Worm (Caenorhabditis elegans) whole organism, L1 larva: ENCODE results near the gene C08F8.15.
A peak's percentile ranks its signal among the peaks of the same experiment; 100 is the strongest.

ENCODE experiments used
- C34B4.2 ChIP-seq: sonication (generic microtip); optimal IDR thresholded peaks from 2 replicates; lab custom pipeline; 2017; ENCODE audit warnings: mild to moderate bottlenecking, missing genetic modification characterization, missing compliant biosample characterization
- aha-1 ChIP-seq: fragments of 150-350 bp; optimal IDR thresholded peaks from 2 replicates; lab custom pipeline; 2014; ENCODE audit warnings: missing biosample characterization, missing genetic modification characterization
- alr-1 ChIP-seq: fragments of 200-800 bp; sonication (Bioruptor generic); optimal IDR thresholded peaks from 2 replicates; lab custom pipeline; 2018; ENCODE audit warnings: borderline replicate concordance, mild to moderate bottlenecking, missing genetic modification characterization, missing compliant biosample characterization
- aly-2 ChIP-seq: fragments of 150-350 bp; optimal IDR thresholded peaks from 2 replicates; lab custom pipeline; 2014; ENCODE audit warnings: missing biosample characterization, missing genetic modification characterization
- ama-1 ChIP-seq: fragments of 150-350 bp; optimal IDR thresholded peaks from 2 replicates; lab custom pipeline; 2014
- blmp-1 ChIP-seq: fragments of 150-350 bp; optimal IDR thresholded peaks from 2 replicates; lab custom pipeline; 2014; ENCODE audit warnings: missing biosample characterization, missing genetic modification characterization
- ceh-63 ChIP-seq: fragments of 200-800 bp; sonication (Bioruptor generic); optimal IDR thresholded peaks from 2 replicates; lab custom pipeline; 2018; ENCODE audit warnings: mild to moderate bottlenecking, missing genetic modification characterization, missing compliant biosample characterization
- ceh-8 ChIP-seq: fragments of 200-800 bp; sonication (Bioruptor generic); optimal IDR thresholded peaks from 2 replicates; lab custom pipeline; 2018; ENCODE audit warnings: mild to moderate bottlenecking, missing genetic modification characterization, moderate library complexity, missing compliant biosample characterization
- ceh-88 ChIP-seq: fragments of 200-800 bp; sonication (Bioruptor generic); IDR thresholded peaks from 2 replicates; pipeline ENCODE4 v1.3.6; 2022; ENCODE audit warnings: missing genetic modification characterization, missing compliant biosample characterization
- ceh-90 ChIP-seq: sonication (generic microtip); optimal IDR thresholded peaks from 2 replicates; lab custom pipeline; 2016; ENCODE audit warnings: missing genetic modification characterization, missing compliant biosample characterization
- ces-1 ChIP-seq: fragments of 150-350 bp; optimal IDR thresholded peaks from 2 replicates; lab custom pipeline; 2014; ENCODE audit warnings: missing biosample characterization, missing genetic modification reagents, missing genetic modification characterization
- dpl-1 ChIP-seq, 3 experiments: fragments of 150-350 bp in 2 of 3; sonication (generic microtip) in 1 of 3; optimal IDR thresholded peaks; 2 replicates each; lab custom pipeline; 2014 to 2017; ENCODE audit warnings: missing biosample characterization in 3 of 3, missing genetic modification characterization in 3 of 3, missing genetic modification reagents in 3 of 3
- dsc-1 ChIP-seq: sonication (generic microtip); optimal IDR thresholded peaks from 2 replicates; lab custom pipeline; 2016; ENCODE audit warnings: mild to moderate bottlenecking, missing genetic modification characterization, missing compliant biosample characterization
- efl-1 ChIP-seq, 4 experiments: fragments of 150-350 bp; optimal IDR thresholded peaks in 3 of 4; peaks in 1 of 4; 1 replicate in 1 of 4; 2 replicates in 3 of 4; lab custom pipeline; 2014; ENCODE audit warnings: missing biosample characterization in 2 of 4, missing genetic modification characterization in 2 of 4, missing genetic modification reagents in 2 of 4
- egl-27 ChIP-seq, 2 experiments: fragments of 150-350 bp in 1 of 2; sonication (generic microtip); optimal IDR thresholded peaks; 3 replicates each; lab custom pipeline; 2017 to 2018; ENCODE audit warnings: missing biosample characterization in 2 of 2, missing genetic modification characterization in 2 of 2, missing genetic modification reagents in 2 of 2
- elt-2 ChIP-seq: sonication (generic microtip); optimal IDR thresholded peaks from 2 replicates; lab custom pipeline; 2016; ENCODE audit warnings: missing genetic modification characterization, mild to moderate bottlenecking, inconsistent platforms, missing compliant biosample characterization, missing genetic modification reagents
- elt-3 ChIP-seq, 6 experiments: fragments of 150-350 bp in 1 of 6; sonication (generic microtip); optimal IDR thresholded peaks; 2 replicates each; lab custom pipeline; 2017 to 2018; ENCODE audit warnings: missing biosample characterization in 6 of 6, missing genetic modification characterization in 6 of 6, inconsistent platforms in 1 of 6
- ets-5 ChIP-seq: fragments of 200-800 bp; sonication (Bioruptor generic); IDR thresholded peaks from 2 replicates; pipeline ENCODE4 v1.3.6; 2022; ENCODE audit warnings: missing genetic modification characterization, missing compliant biosample characterization
- fkh-10 ChIP-seq: sonication (generic microtip); optimal IDR thresholded peaks from 2 replicates; lab custom pipeline; 2017; ENCODE audit warnings: missing biosample characterization, missing genetic modification reagents, missing genetic modification characterization
- fkh-4 ChIP-seq: sonication (generic microtip); optimal IDR thresholded peaks from 2 replicates; lab custom pipeline; 2016; ENCODE audit warnings: missing compliant biosample characterization, missing genetic modification characterization, borderline replicate concordance
- grh-1 ChIP-seq: fragments of 200-800 bp; sonication (Bioruptor generic); IDR thresholded peaks from 2 replicates; pipeline ENCODE4 v1.3.6; 2022; ENCODE audit warnings: missing genetic modification reagents, missing genetic modification characterization, missing compliant biosample characterization
- hlh-17 ChIP-seq: fragments of 200-800 bp; sonication (Bioruptor generic); optimal IDR thresholded peaks from 2 replicates; lab custom pipeline; 2018; ENCODE audit warnings: missing genetic modification characterization, mild to moderate bottlenecking, missing compliant biosample characterization, moderate library complexity, borderline replicate concordance
- hlh-4 ChIP-seq: sonication (generic microtip); optimal IDR thresholded peaks from 2 replicates; lab custom pipeline; 2016; ENCODE audit warnings: mild to moderate bottlenecking, missing genetic modification characterization, missing compliant biosample characterization
- irx-1 ChIP-seq: sonication (generic microtip); optimal IDR thresholded peaks from 2 replicates; lab custom pipeline; 2016; ENCODE audit warnings: missing genetic modification characterization, missing compliant biosample characterization
- lin-13 ChIP-seq: fragments of 150-350 bp; optimal IDR thresholded peaks from 2 replicates; lab custom pipeline; 2014; ENCODE audit warnings: missing biosample characterization, missing genetic modification reagents, missing genetic modification characterization
- lin-14 ChIP-seq: fragments of 200-800 bp; sonication (Bioruptor generic); optimal IDR thresholded peaks from 2 replicates; lab custom pipeline; 2018; ENCODE audit warnings: mild to moderate bottlenecking, missing genetic modification characterization, moderate library complexity, missing compliant biosample characterization
- mep-1 ChIP-seq: fragments of 150-350 bp; optimal IDR thresholded peaks from 2 replicates; lab custom pipeline; 2014; ENCODE audit warnings: missing biosample characterization, missing genetic modification characterization
- nhr-11 ChIP-seq: fragments of 150-350 bp; optimal IDR thresholded peaks from 2 replicates; lab custom pipeline; 2014; ENCODE audit warnings: missing biosample characterization, missing genetic modification characterization
- nhr-20 ChIP-seq: sonication (generic microtip); optimal IDR thresholded peaks from 2 replicates; lab custom pipeline; 2016; ENCODE audit warnings: mild to moderate bottlenecking, missing genetic modification characterization, missing compliant biosample characterization
- nhr-47 ChIP-seq: sonication (generic microtip); optimal IDR thresholded peaks from 2 replicates; lab custom pipeline; 2016; ENCODE audit warnings: mild to moderate bottlenecking, missing genetic modification characterization, moderate library complexity, missing compliant biosample characterization
- nhr-77 ChIP-seq: fragments of 150-350 bp; optimal IDR thresholded peaks from 2 replicates; lab custom pipeline; 2014; ENCODE audit warnings: missing biosample characterization, missing genetic modification characterization
- nhr-84 ChIP-seq: sonication (generic microtip); optimal IDR thresholded peaks from 2 replicates; lab custom pipeline; 2017; ENCODE audit warnings: missing biosample characterization, missing genetic modification characterization
- nhr-85 ChIP-seq: sonication (generic microtip); peaks from one replicate; lab custom pipeline; 2016; ENCODE audit warnings: missing genetic modification characterization, inconsistent platforms, missing compliant biosample characterization
- pag-3 ChIP-seq: sonication (generic microtip); optimal IDR thresholded peaks from 2 replicates; lab custom pipeline; 2017; ENCODE audit warnings: missing genetic modification characterization, mild to moderate bottlenecking, missing compliant biosample characterization, antibody characterized with exemption, borderline replicate concordance; ENCODE audit not compliant: insufficient read depth
- pax-3 ChIP-seq: fragments of 200-800 bp; sonication (Bioruptor generic); optimal IDR thresholded peaks from 2 replicates; lab custom pipeline; 2018; ENCODE audit warnings: mild to moderate bottlenecking, missing genetic modification characterization, moderate library complexity, missing compliant biosample characterization
- skn-1 ChIP-seq: fragments of 150-350 bp; optimal IDR thresholded peaks from 2 replicates; lab custom pipeline; 2014; ENCODE audit warnings: missing biosample characterization, missing genetic modification characterization
- snu-23 ChIP-seq: sonication (generic microtip); optimal IDR thresholded peaks from 2 replicates; lab custom pipeline; 2016; ENCODE audit warnings: missing genetic modification characterization, missing compliant biosample characterization
- sptf-1 ChIP-seq: fragments of 150-350 bp; optimal IDR thresholded peaks from 2 replicates; lab custom pipeline; 2014; ENCODE audit warnings: missing biosample characterization, missing genetic modification characterization
- swsn-7 ChIP-seq: sonication (generic microtip); optimal IDR thresholded peaks from 2 replicates; lab custom pipeline; 2016; ENCODE audit warnings: missing genetic modification characterization, missing compliant biosample characterization
- unc-98 ChIP-seq: fragments of 200-800 bp; sonication (Bioruptor generic); IDR thresholded peaks from 2 replicates; pipeline ENCODE4 v1.3.6; 2022; ENCODE audit warnings: missing genetic modification characterization, missing compliant biosample characterization
- vab-15 ChIP-seq: sonication (generic microtip); optimal IDR thresholded peaks from 2 replicates; lab custom pipeline; 2017; ENCODE audit warnings: missing genotype, mild to moderate bottlenecking, missing genetic modification characterization, missing compliant biosample characterization
- zag-1 ChIP-seq: fragments of 150-350 bp; optimal IDR thresholded peaks from 2 replicates; lab custom pipeline; 2014; ENCODE audit warnings: missing biosample characterization, missing genetic modification characterization
- zip-4 ChIP-seq: fragments of 200-800 bp; sonication (Bioruptor generic); optimal IDR thresholded peaks from 2 replicates; lab custom pipeline; 2018; ENCODE audit warnings: mild to moderate bottlenecking, missing genetic modification characterization, moderate library complexity, missing compliant biosample characterization
- ztf-11 ChIP-seq, 2 experiments: sonication (generic microtip); optimal IDR thresholded peaks; 2 replicates each; lab custom pipeline; 2016 to 2017; ENCODE audit warnings: missing genetic modification characterization in 2 of 2, missing biosample characterization in 1 of 2, missing compliant biosample characterization in 1 of 2
- ztf-4 ChIP-seq: fragments of 150-350 bp; optimal IDR thresholded peaks from 2 replicates; lab custom pipeline; 2014; ENCODE audit warnings: missing biosample characterization, missing genetic modification characterization

The C08F8.15 gene

DNA sequence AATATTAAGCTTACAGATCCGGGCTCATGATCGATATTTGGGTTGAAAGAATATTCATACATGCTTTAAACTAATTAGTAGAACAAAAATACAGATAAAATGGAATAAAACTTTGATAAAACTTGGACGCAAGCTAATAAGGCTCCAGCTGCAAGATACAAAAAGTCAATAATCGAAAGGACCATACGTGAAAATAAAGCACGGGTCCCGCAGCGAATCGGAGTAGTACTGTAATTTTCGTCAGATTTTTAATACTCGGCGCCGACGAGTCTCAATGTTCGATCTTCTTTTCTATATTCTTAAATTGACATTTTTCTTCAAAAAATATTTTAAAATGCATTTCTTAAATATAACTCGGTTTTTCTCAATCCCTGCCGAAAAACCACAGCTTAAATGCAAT, 35.9 kb downstream of the C08F8.15 start, which contains the start of gene spo-11:
spo-11 (minus strand) TSS at position 189 of the 400 bp plus-strand sequence.
- TF ChIP-seq snu-23, result no peak
- no peak for TF ChIP-seq nhr-85
- TF ChIP-seq zip-4 (GFP tag; lab: Kevin White, UChicago), result no peak
- TF ChIP-seq pag-3 (tag; lab: Kevin White, UChicago), result no peak
- no peak for TF ChIP-seq nhr-77 (tag; lab: Kevin White, UChicago)
- no peak for TF ChIP-seq pax-3 (tag; lab: Kevin White, UChicago)

DNA sequence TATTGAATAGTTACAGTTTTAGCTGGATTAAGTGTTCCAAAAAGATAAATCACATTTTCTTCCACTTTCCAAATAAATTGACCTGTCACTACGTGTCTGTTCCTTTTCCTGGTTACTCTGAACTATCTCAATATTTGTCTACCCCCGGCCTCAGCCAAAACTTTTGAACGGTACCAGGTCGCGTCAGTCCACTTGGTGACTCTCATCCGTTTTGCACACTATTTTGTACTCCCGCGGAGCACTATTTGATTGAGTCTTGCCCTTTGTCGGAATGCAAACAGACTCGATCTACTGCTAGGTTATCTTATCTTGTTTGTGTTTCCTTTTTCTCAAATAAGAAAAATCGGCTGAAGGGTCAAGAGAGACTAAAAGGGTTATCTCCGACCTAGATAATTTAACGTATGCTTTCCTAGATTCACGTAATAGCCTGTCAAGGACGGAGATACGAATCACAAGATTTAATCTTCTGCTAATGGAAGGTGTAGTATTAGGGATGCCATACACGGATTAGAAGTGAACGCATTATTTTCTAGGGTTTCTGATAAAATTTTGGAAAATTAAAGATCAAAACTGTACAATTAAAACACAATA, 40.5 kb downstream of the C08F8.15 start:
- TF ChIP-seq nhr-84 (tag; lab: Kevin White, UChicago), result no peak
- no peak for TF ChIP-seq efl-1 (optimal IDR thresholded peaks at IDR 0.05; lab: Kevin White, UChicago)
- no peak for TF ChIP-seq efl-1 (GFP tag; optimal IDR thresholded peaks at IDR 0.05 in 1 of 2; lab: Kevin White, UChicago)
- TF ChIP-seq elt-3 (tag; optimal IDR thresholded peaks at IDR 0.05; lab: Kevin White, UChicago), result peak in 2 of 6 experiments; percentile 25 to 76
- TF ChIP-seq zip-4 (GFP tag; lab: Kevin White, UChicago), result no peak
- TF ChIP-seq ces-1, result no peak
- no peak for TF ChIP-seq fkh-4
- no peak for TF ChIP-seq ama-1
- no peak for TF ChIP-seq ceh-63 (GFP tag; lab: Kevin White, UChicago)
- no peak for TF ChIP-seq alr-1 (tag; lab: Kevin White, UChicago)
- no peak for TF ChIP-seq aly-2
- no peak for TF ChIP-seq unc-98
- TF ChIP-seq fkh-10 (GFP tag; lab: Kevin White, UChicago), result no peak
- TF ChIP-seq sptf-1, result no peak
- no peak for TF ChIP-seq lin-13 (GFP tag; lab: Kevin White, UChicago)
- no peak for TF ChIP-seq aha-1 (tag; lab: Kevin White, UChicago)
- TF ChIP-seq hlh-4 (tag; lab: Kevin White, UChicago), result no peak
- no peak for TF ChIP-seq snu-23
- TF ChIP-seq C34B4.2 (tag; lab: Kevin White, UChicago), result no peak
- TF ChIP-seq ztf-11 (tag; optimal IDR thresholded peaks at IDR 0.05; lab: Kevin White, UChicago), result no peak
- no peak for TF ChIP-seq nhr-47 (tag; lab: Kevin White, UChicago)
- no peak for TF ChIP-seq nhr-11 (tag; lab: Kevin White, UChicago)
- TF ChIP-seq ets-5 (GFP tag; lab: Robert Waterston, UW), result no peak
- no peak for TF ChIP-seq nhr-20 (tag; lab: Kevin White, UChicago)
- no peak for TF ChIP-seq swsn-7 (tag; lab: Kevin White, UChicago)
- TF ChIP-seq skn-1, result no peak
- TF ChIP-seq vab-15 (tag; lab: Kevin White, UChicago), result no peak
- peak; percentile 77 for TF ChIP-seq blmp-1 (tag; lab: Kevin White, UChicago)
- no peak for TF ChIP-seq irx-1
- no peak for TF ChIP-seq elt-2 (tag; lab: Kevin White, UChicago)
- peak; percentile 11 for TF ChIP-seq ztf-4
- TF ChIP-seq ceh-8 (GFP tag; lab: Kevin White, UChicago), result no peak
- no peak for TF ChIP-seq egl-27 (tag; optimal IDR thresholded peaks at IDR 0.05; lab: Kevin White, UChicago)
- no peak for TF ChIP-seq zag-1 (tag; lab: Kevin White, UChicago)
- TF ChIP-seq grh-1 (GFP tag; lab: Robert Waterston, UW), result no peak
- TF ChIP-seq ceh-90 (tag; lab: Kevin White, UChicago), result no peak
- no peak for TF ChIP-seq hlh-17
- TF ChIP-seq lin-14 (GFP tag; lab: Kevin White, UChicago), result peak; percentile 67
- TF ChIP-seq nhr-85, result peak; percentile 84
- no peak for TF ChIP-seq dsc-1
- peak; percentile 42 for TF ChIP-seq mep-1 (tag; lab: Kevin White, UChicago)
- TF ChIP-seq ceh-88 (GFP tag; lab: Robert Waterston, UW), result no peak
- TF ChIP-seq dpl-1 (GFP tag; optimal IDR thresholded peaks at IDR 0.05; lab: Kevin White, UChicago), result no peak
